Worm (Caenorhabditis elegans): ENCODE results near the gene gop-3.

The gop-3 gene

ce11 chrIII:5310403-5310802, 49.9 kb downstream of the gop-3 start:
- TF ChIP-seq ceh-30 (tag; optimal IDR thresholded peaks at IDR 0.05): no peak
- TF ChIP-seq syd-9 (tag; optimal IDR thresholded peaks at IDR 0.05): no peak
- no peak for TF ChIP-seq pat-9 (tag; optimal IDR thresholded peaks at IDR 0.05)
- TF ChIP-seq tbx-7 (tag; optimal IDR thresholded peaks at IDR 0.05): no peak
- TF ChIP-seq pqm-1 (tag; optimal IDR thresholded peaks at IDR 0.05): no peak
- no peak for TF ChIP-seq pha-4 (tag; optimal IDR thresholded peaks at IDR 0.05)
- TF ChIP-seq dmd-4 (tag; optimal IDR thresholded peaks at IDR 0.05; ENCODE audit: borderline replicate concordance): no peak
- no peak for TF ChIP-seq elt-2 (tag; optimal IDR thresholded peaks at IDR 0.05)
- no peak for TF ChIP-seq ceh-48 (tag; optimal IDR thresholded peaks at IDR 0.05)
- no peak for TF ChIP-seq ceh-31 (tag; optimal IDR thresholded peaks at IDR 0.05)
- no peak for TF ChIP-seq odd-2 (tag; optimal IDR thresholded peaks at IDR 0.05)
- TF ChIP-seq pax-1 (tag; optimal IDR thresholded peaks at IDR 0.05): no peak
- no peak for TF ChIP-seq nfya-1 (tag; optimal IDR thresholded peaks at IDR 0.05)

ce11 chrIII:5310940-5311339, 50.4 kb downstream of the gop-3 start, which contains the start of gene pqe-1:
pqe-1 (plus strand) TSS chrIII:5311240.
- TF ChIP-seq pha-4 (tag; optimal IDR thresholded peaks at IDR 0.05) (no peak), unc-86 (tag; optimal IDR thresholded peaks at IDR 0.05) (no peak)
